Worm (Caenorhabditis elegans): ENCODE data around the gene T24C2.3.

DNA sequence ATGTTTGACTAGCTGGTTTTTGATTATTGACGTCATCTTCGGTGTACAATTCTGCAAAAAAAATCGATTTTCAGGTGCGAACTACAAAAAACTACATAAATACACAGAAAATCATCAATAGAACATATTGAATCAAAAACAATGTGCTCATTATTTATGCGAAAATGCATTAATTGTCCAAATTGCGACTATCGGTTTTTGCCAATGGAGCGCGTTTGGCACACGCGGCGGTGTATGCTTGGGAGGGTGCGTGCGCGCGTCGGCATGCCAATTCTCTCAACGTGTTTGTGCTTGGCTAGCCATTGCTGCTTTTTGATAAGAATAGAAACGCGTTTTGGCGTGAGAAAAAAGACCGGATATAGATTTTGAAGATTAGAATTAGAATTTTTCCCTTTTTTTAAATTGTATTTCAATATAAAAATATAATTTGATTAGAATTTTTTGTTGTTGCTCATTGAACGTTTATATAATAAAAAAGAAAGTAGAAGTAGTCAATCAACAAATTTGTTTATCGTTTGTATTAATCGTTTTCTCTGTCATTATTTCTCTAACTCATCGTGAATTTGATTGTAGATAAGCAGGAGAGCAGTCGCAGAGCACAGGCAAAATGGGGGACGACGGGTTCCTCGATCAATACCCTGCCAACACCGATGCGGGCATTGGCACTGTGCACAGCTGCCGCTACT lies 45.9 kb downstream of the T24C2.3 start, which contains the start of the genes C44H4.4 and tap-1:
- TF ChIP-seq snpc-4 (tag; optimal IDR thresholded peaks at IDR 0.05) (no peak), elt-1 (tag; optimal IDR thresholded peaks at IDR 0.05; ENCODE audit: borderline replicate concordance, insufficient read depth) (no peak), nhr-28 (tag; optimal IDR thresholded peaks at IDR 0.05) (no peak), unc-62 (GFP tag; optimal IDR thresholded peaks at IDR 0.05) (no peak), lsy-2 (tag; optimal IDR thresholded peaks at IDR 0.05) (no peak), nhr-76 (tag; optimal IDR thresholded peaks at IDR 0.05) (no peak), elt-3 (tag; optimal IDR thresholded peaks at IDR 0.05) (no peak), lin-13 (tag; optimal IDR thresholded peaks at IDR 0.05) (no peak), nhr-237 (tag; optimal IDR thresholded peaks at IDR 0.05) (no peak), ztf-11 (tag; optimal IDR thresholded peaks at IDR 0.05) (no peak), pha-4 (tag; optimal IDR thresholded peaks at IDR 0.05) (no peak), sptf-1 (tag; optimal IDR thresholded peaks at IDR 0.05) (no peak), unc-39 (tag; optimal IDR thresholded peaks at IDR 0.05) (no peak), ceh-83 (GFP tag; optimal IDR thresholded peaks at IDR 0.05) (no peak)

Measured in whole organism, mixed stage, embryonic.